Worm (Caenorhabditis elegans): ENCODE results near the gene F53F8.6.
A peak's percentile ranks its signal among the peaks of the same experiment; 100 is the strongest.

DNA sequence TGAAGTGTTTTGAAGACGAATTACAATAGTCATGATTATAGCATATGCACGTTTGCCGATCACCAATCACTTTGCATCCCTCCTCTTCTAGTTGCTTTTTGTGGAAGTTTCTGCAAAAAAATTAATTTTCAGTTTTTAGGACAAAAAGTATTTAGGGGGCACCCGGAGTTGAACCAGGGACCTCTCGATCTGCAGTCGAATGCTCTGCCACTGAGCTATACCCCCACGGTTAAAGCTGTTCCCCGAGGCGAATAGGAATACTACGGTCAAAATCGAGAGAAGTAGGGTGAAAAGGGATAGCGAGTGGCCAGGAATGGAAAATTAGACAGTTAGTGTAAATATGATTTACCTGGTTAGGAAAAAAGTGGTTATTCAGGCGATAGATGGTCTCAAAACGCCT, 10.1 kb upstream of the F53F8.6 start:
- TF ChIP-seq mdl-1 (tag; optimal IDR thresholded peaks at IDR 0.05) (no peak), skn-1 (tag; optimal IDR thresholded peaks at IDR 0.05) (no peak), nhr-77 (tag; optimal IDR thresholded peaks at IDR 0.05) (peak; percentile 2), unc-39 (tag; optimal IDR thresholded peaks at IDR 0.05) (no peak), ctbp-1 (GFP tag; IDR thresholded peaks at IDR 0.05) (peak; percentile 70), ztf-11 (tag; optimal IDR thresholded peaks at IDR 0.05) (no peak), ZK546.5 (tag; optimal IDR thresholded peaks at IDR 0.05) (no peak), snpc-4 (tag; optimal IDR thresholded peaks at IDR 0.05) (no peak), Y5F2A.4 (GFP tag; optimal IDR thresholded peaks at IDR 0.05) (peak; percentile 22)

All from whole organism, L4 larva.